Worm (Caenorhabditis elegans) whole organism, late embryonic: ENCODE data around the gene clec-198.

ENCODE experiments used
- C08G9.2 ChIP-seq: sonication (generic microtip); optimal IDR thresholded peaks from 2 replicates; lab custom pipeline; 2016; ENCODE audit warnings: mild to moderate bottlenecking, missing genetic modification characterization, moderate library complexity, missing compliant biosample characterization
- ama-1 ChIP-seq: fragments of 150-350 bp; optimal IDR thresholded peaks from 2 replicates; lab custom pipeline; 2014
- ceh-2 ChIP-seq: sonication (generic microtip); optimal IDR thresholded peaks from 2 replicates; lab custom pipeline; 2016; ENCODE audit warnings: missing genotype, missing genetic modification characterization, missing compliant biosample characterization
- ceh-6 ChIP-seq: fragments of 200-800 bp; sonication (Bioruptor generic); optimal IDR thresholded peaks from 2 replicates; lab custom pipeline; 2018; ENCODE audit warnings: mild to moderate bottlenecking, missing genetic modification characterization, missing compliant biosample characterization
- ceh-9 ChIP-seq: sonication (generic microtip); optimal IDR thresholded peaks from 2 replicates; lab custom pipeline; 2016; ENCODE audit warnings: mild to moderate bottlenecking, missing genetic modification characterization, inconsistent platforms, missing compliant biosample characterization
- dmd-4 ChIP-seq: sonication (generic microtip); optimal IDR thresholded peaks from 2 replicates; lab custom pipeline; 2016; ENCODE audit warnings: borderline replicate concordance, missing genetic modification characterization, missing compliant biosample characterization
- dve-1 ChIP-seq: sonication (generic microtip); optimal IDR thresholded peaks from 2 replicates; lab custom pipeline; 2017; ENCODE audit warnings: antibody characterized with exemption, mild to moderate bottlenecking, missing genetic modification characterization, missing compliant biosample characterization
- elt-2 ChIP-seq: sonication (generic microtip); optimal IDR thresholded peaks from 2 replicates; lab custom pipeline; 2016; ENCODE audit warnings: missing genetic modification reagents, missing genetic modification characterization, missing compliant biosample characterization
- ets-4 ChIP-seq: sonication (generic microtip); optimal IDR thresholded peaks from 2 replicates; lab custom pipeline; 2016; ENCODE audit warnings: missing genetic modification characterization, missing compliant biosample characterization
- pqm-1 ChIP-seq: sonication (generic microtip); optimal IDR thresholded peaks from 2 replicates; lab custom pipeline; 2016; ENCODE audit warnings: missing genetic modification characterization, missing compliant biosample characterization
- pros-1 ChIP-seq: fragments of 150-350 bp; optimal IDR thresholded peaks from 2 replicates; lab custom pipeline; 2014; ENCODE audit warnings: missing biosample characterization, missing genetic modification reagents, missing genetic modification characterization
- sdc-2 ChIP-seq: sonication (generic microtip); optimal IDR thresholded peaks from 2 replicates; lab custom pipeline; 2016; ENCODE audit warnings: missing genotype, missing genetic modification characterization, missing compliant biosample characterization
- sox-4 ChIP-seq: sonication (generic microtip); optimal IDR thresholded peaks from 2 replicates; lab custom pipeline; 2017; ENCODE audit warnings: mild to moderate bottlenecking, missing genetic modification characterization, inconsistent platforms, missing compliant biosample characterization
- zip-5 ChIP-seq: sonication (generic microtip); optimal IDR thresholded peaks from 2 replicates; lab custom pipeline; 2016; ENCODE audit warnings: missing genetic modification characterization, missing compliant biosample characterization

- TF ChIP-seq ama-1 (lab: Kevin White, UChicago) (no peak), ceh-9 (no peak), ceh-6 (GFP tag; lab: Kevin White, UChicago) (no peak), sdc-2 (tag; lab: Kevin White, UChicago) (no peak), pqm-1 (tag; lab: Kevin White, UChicago) (no peak), elt-2 (tag; lab: Kevin White, UChicago) (no peak), ceh-2 (no peak), dmd-4 (tag; lab: Kevin White, UChicago) (no peak), zip-5 (no peak), sox-4 (tag; lab: Kevin White, UChicago) (no peak), dve-1 (tag; lab: Kevin White, UChicago) (no peak), pros-1 (tag; lab: Kevin White, UChicago) (no peak), ets-4 (tag; lab: Kevin White, UChicago) (no peak), C08G9.2 (tag; lab: Kevin White, UChicago) (no peak)
These were observed 52.5 kb downstream of the clec-198 start, which contains the start of gene T02D1.4 for ce11 chrIV:17399455-17399854.
